Worm (Caenorhabditis elegans) whole organism, midembryonic: ENCODE results near the gene krr-1.

Experiments used
- cog-1 ChIP-seq: sonication (generic microtip); optimal IDR thresholded peaks from 2 replicates; lab custom pipeline; 2016; ENCODE audit warnings: missing genetic modification characterization, missing compliant biosample characterization
- flt-1 ChIP-seq: fragments of 200-800 bp; sonication (Bioruptor generic); IDR thresholded peaks from 2 replicates; pipeline ENCODE4 v1.3.6; 2022; ENCODE audit warnings: missing genetic modification characterization, missing compliant biosample characterization
- klf-2 ChIP-seq: fragments of 200-800 bp; sonication (Bioruptor generic); conservative IDR thresholded peaks from 2 replicates; pipeline ENCODE4 v1.3.6; 2022; ENCODE audit warnings: missing genetic modification reagents, missing genetic modification characterization, missing compliant biosample characterization
- ref-1 ChIP-seq: fragments of 200-800 bp; sonication (Bioruptor generic); conservative IDR thresholded peaks from 2 replicates; pipeline ENCODE4 v1.3.6; 2022; ENCODE audit warnings: missing genetic modification reagents, missing genetic modification characterization, missing compliant biosample characterization
- ztf-23 ChIP-seq: fragments of 200-800 bp; sonication (Bioruptor generic); IDR thresholded peaks from 2 replicates; pipeline ENCODE4 v1.3.6; 2022; ENCODE audit warnings: missing genetic modification reagents, missing genetic modification characterization, missing compliant biosample characterization
- ztf-29 ChIP-seq: fragments of 200-800 bp; sonication (Bioruptor generic); IDR thresholded peaks from 2 replicates; pipeline ENCODE4 v1.3.6; 2022; ENCODE audit warnings: missing genetic modification reagents, missing genetic modification characterization, missing compliant biosample characterization

DNA sequence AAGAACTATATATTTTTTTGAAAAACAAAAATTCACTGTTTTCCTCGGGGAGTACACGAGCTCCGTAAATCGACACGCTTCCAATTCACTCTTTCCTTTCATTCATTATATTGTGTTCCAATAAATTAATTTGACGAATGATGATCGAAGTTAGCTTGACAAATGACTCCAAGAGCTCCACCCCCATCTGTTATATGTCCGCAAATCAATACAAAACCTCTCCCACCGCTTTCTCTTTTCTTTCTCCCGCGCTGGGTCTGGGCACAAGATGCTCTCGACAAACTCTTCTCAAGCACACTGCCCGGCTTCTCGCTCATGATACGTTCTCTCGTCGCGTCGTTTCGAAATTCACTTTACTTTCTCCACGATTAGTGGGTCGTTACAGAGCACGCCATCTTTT, 7.0 kb upstream of the krr-1 start, which contains the start of gene C13F10.1:
- no peak for TF ChIP-seq ztf-29
- no peak for TF ChIP-seq ref-1
- no peak for TF ChIP-seq klf-2
- TF ChIP-seq flt-1, result no peak
- TF ChIP-seq cog-1, result no peak
- no peak for TF ChIP-seq ztf-23 (GFP tag; lab: Robert Waterston, UW)
